Worm (Caenorhabditis elegans) whole organism, young adult: ENCODE data around the gene oac-54.

ENCODE experiments used
- B0261.1 ChIP-seq: sonication (generic microtip); optimal IDR thresholded peaks from 2 replicates; lab custom pipeline; 2016; ENCODE audit warnings: mild to moderate bottlenecking, missing genetic modification characterization, moderate library complexity, missing compliant biosample characterization
- F10E7.11 ChIP-seq: sonication (generic microtip); optimal IDR thresholded peaks from 2 replicates; lab custom pipeline; 2017; ENCODE audit warnings: mild to moderate bottlenecking, missing genetic modification characterization, moderate library complexity, missing compliant biosample characterization
- F22D6.2 ChIP-seq: sonication (generic microtip); optimal IDR thresholded peaks from 2 replicates; lab custom pipeline; 2016; ENCODE audit warnings: mild to moderate bottlenecking, missing genetic modification characterization, missing compliant biosample characterization
- F55B11.4 ChIP-seq: sonication (generic microtip); optimal IDR thresholded peaks from 2 replicates; lab custom pipeline; 2016; ENCODE audit warnings: missing compliant biosample characterization, missing genetic modification characterization, borderline replicate concordance; ENCODE audit not compliant: insufficient read depth
- F57A8.1 ChIP-seq: fragments of 200-800 bp; sonication (Bioruptor generic); optimal IDR thresholded peaks from 2 replicates; lab custom pipeline; 2018; ENCODE audit warnings: mild to moderate bottlenecking, missing genetic modification characterization, moderate library complexity, missing compliant biosample characterization
- K12H6.12 ChIP-seq: fragments of 200-800 bp; sonication (Bioruptor generic); optimal IDR thresholded peaks from 2 replicates; lab custom pipeline; 2018; ENCODE audit warnings: mild to moderate bottlenecking, missing genetic modification characterization, missing compliant biosample characterization
- T07F8.4 ChIP-seq: sonication (generic microtip); optimal IDR thresholded peaks from 2 replicates; lab custom pipeline; 2016; ENCODE audit warnings: mild to moderate bottlenecking, missing genetic modification characterization, moderate library complexity, missing compliant biosample characterization
- Y56A3A.18 ChIP-seq: fragments of 200-800 bp; sonication (Bioruptor generic); IDR thresholded peaks from 2 replicates; pipeline ENCODE4 v1.3.6; 2022; ENCODE audit warnings: missing genetic modification reagents, missing genetic modification characterization, missing compliant biosample characterization
- Y79H2A.3 ChIP-seq: fragments of 200-800 bp; sonication (Bioruptor generic); conservative IDR thresholded peaks from 2 replicates; pipeline ENCODE4 v1.3.6; 2022; ENCODE audit warnings: missing genetic modification reagents, missing genetic modification characterization, missing compliant biosample characterization
- akir-1 ChIP-seq: fragments of 200-800 bp; sonication (Bioruptor generic); optimal IDR thresholded peaks from 2 replicates; lab custom pipeline; 2018; ENCODE audit warnings: mild to moderate bottlenecking, missing genetic modification characterization, moderate library complexity, missing compliant biosample characterization
- atf-7 ChIP-seq: sonication (generic microtip); optimal IDR thresholded peaks from 2 replicates; lab custom pipeline; 2017; ENCODE audit warnings: mild to moderate bottlenecking, missing genetic modification characterization, missing compliant biosample characterization
- athp-1 ChIP-seq: sonication (generic microtip); optimal IDR thresholded peaks from 2 replicates; lab custom pipeline; 2017; ENCODE audit warnings: mild to moderate bottlenecking, missing genetic modification characterization, missing compliant biosample characterization
- ceh-100 ChIP-seq: fragments of 200-800 bp; sonication (Bioruptor generic); IDR thresholded peaks from 2 replicates; pipeline ENCODE4 v1.3.6; 2022; ENCODE audit warnings: missing genetic modification reagents, missing genetic modification characterization, missing compliant biosample characterization
- ceh-79 ChIP-seq: sonication (generic microtip); optimal IDR thresholded peaks from 2 replicates; lab custom pipeline; 2017; ENCODE audit warnings: mild to moderate bottlenecking, missing genetic modification characterization, missing compliant biosample characterization
- chd-7 ChIP-seq: sonication (generic microtip); optimal IDR thresholded peaks from 2 replicates; lab custom pipeline; 2016; ENCODE audit warnings: mild to moderate bottlenecking, missing genetic modification characterization, moderate library complexity, missing compliant biosample characterization
- dox-1 ChIP-seq: fragments of 200-800 bp; sonication (Bioruptor generic); IDR thresholded peaks from 2 replicates; pipeline ENCODE4 v1.3.6; 2022; ENCODE audit warnings: missing genetic modification reagents, missing genetic modification characterization, missing compliant biosample characterization
- dpl-1 ChIP-seq: fragments of 150-350 bp; optimal IDR thresholded peaks from 2 replicates; lab custom pipeline; 2014; ENCODE audit warnings: missing biosample characterization, missing genetic modification reagents, missing genetic modification characterization
- egl-18 ChIP-seq: fragments of 200-800 bp; sonication (Bioruptor generic); IDR thresholded peaks from 2 replicates; pipeline ENCODE4 v1.3.6; 2022; ENCODE audit warnings: missing genetic modification reagents, missing genetic modification characterization, missing compliant biosample characterization
- fkh-3 ChIP-seq: sonication (generic microtip); optimal IDR thresholded peaks from 2 replicates; lab custom pipeline; 2016; ENCODE audit warnings: mild to moderate bottlenecking, missing genetic modification characterization, missing compliant biosample characterization
- gei-17 ChIP-seq: fragments of 200-800 bp; sonication (Bioruptor generic); optimal IDR thresholded peaks from 2 replicates; lab custom pipeline; 2018; ENCODE audit warnings: mild to moderate bottlenecking, missing genetic modification characterization, missing compliant biosample characterization
- hlh-26 ChIP-seq: fragments of 200-800 bp; sonication (Bioruptor generic); conservative IDR thresholded peaks from 2 replicates; pipeline ENCODE4 v1.3.6; 2022; ENCODE audit warnings: missing genetic modification reagents, missing genetic modification characterization, missing compliant biosample characterization
- hsf-1 ChIP-seq: fragments of 200-800 bp; sonication (Bioruptor generic); IDR thresholded peaks from 2 replicates; pipeline ENCODE4 v1.3.6; 2022; ENCODE audit warnings: missing genetic modification reagents, missing genetic modification characterization, missing compliant biosample characterization
- let-607 ChIP-seq, 2 experiments: fragments of 200-800 bp in 1 of 2; sonication (Bioruptor generic) in 1 of 2; sonication (generic microtip) in 1 of 2; optimal IDR thresholded peaks; 2 replicates each; lab custom pipeline; 2016 to 2018; ENCODE audit warnings: mild to moderate bottlenecking in 2 of 2, missing compliant biosample characterization in 2 of 2, missing genetic modification characterization in 2 of 2, moderate library complexity in 2 of 2, missing genotype in 1 of 2
- lin-35 ChIP-seq, 3 experiments: fragments of 150-350 bp in 2 of 3; sonication (generic microtip) in 1 of 3; optimal IDR thresholded peaks; 2 replicates each; lab custom pipeline; 2014 to 2018; ENCODE audit warnings: missing biosample characterization in 3 of 3, missing genetic modification characterization in 3 of 3, missing genetic modification reagents in 3 of 3
- lir-1 ChIP-seq: fragments of 200-800 bp; sonication (Bioruptor generic); conservative IDR thresholded peaks from 2 replicates; pipeline ENCODE4 v1.3.6; 2022; ENCODE audit warnings: missing genetic modification reagents, missing genetic modification characterization, missing compliant biosample characterization
- lsy-27 ChIP-seq: sonication (generic microtip); optimal IDR thresholded peaks from 2 replicates; lab custom pipeline; 2017; ENCODE audit warnings: missing genetic modification characterization, mild to moderate bottlenecking, missing compliant biosample characterization, antibody characterized with exemption, missing genotype, borderline replicate concordance; ENCODE audit not compliant: insufficient read depth
- madf-3 ChIP-seq: fragments of 200-800 bp; sonication (Bioruptor generic); IDR thresholded peaks from 2 replicates; pipeline ENCODE4 v1.3.6; 2022; ENCODE audit warnings: missing genetic modification reagents, missing genetic modification characterization, missing compliant biosample characterization
- madf-8 ChIP-seq: fragments of 200-800 bp; sonication (Bioruptor generic); conservative IDR thresholded peaks from 2 replicates; pipeline ENCODE4 v1.3.6; 2022; ENCODE audit warnings: missing genetic modification reagents, missing genetic modification characterization, missing compliant biosample characterization
- mcd-1 ChIP-seq: fragments of 200-800 bp; sonication (Bioruptor generic); IDR thresholded peaks from 2 replicates; pipeline ENCODE4 v1.3.6; 2022; ENCODE audit warnings: missing genetic modification reagents, missing genetic modification characterization, missing compliant biosample characterization
- mel-28 ChIP-seq: sonication (generic microtip); optimal IDR thresholded peaks from 2 replicates; lab custom pipeline; 2016; ENCODE audit warnings: borderline replicate concordance, mild to moderate bottlenecking, missing genetic modification characterization, missing compliant biosample characterization
- nhr-179 ChIP-seq: sonication (generic microtip); optimal IDR thresholded peaks from 2 replicates; lab custom pipeline; 2016; ENCODE audit warnings: mild to moderate bottlenecking, missing genetic modification characterization, missing compliant biosample characterization
- pbrm-1 ChIP-seq: fragments of 200-800 bp; sonication (Bioruptor generic); IDR thresholded peaks from 2 replicates; pipeline ENCODE4 v1.3.6; 2022; ENCODE audit warnings: missing genetic modification reagents, missing genetic modification characterization, missing compliant biosample characterization
- repo-1 ChIP-seq: sonication (generic microtip); optimal IDR thresholded peaks from 2 replicates; lab custom pipeline; 2017; ENCODE audit warnings: mild to moderate bottlenecking, missing genetic modification characterization, missing compliant biosample characterization
- sdz-38 ChIP-seq: sonication (generic microtip); optimal IDR thresholded peaks from 2 replicates; lab custom pipeline; 2016; ENCODE audit warnings: missing genotype, missing genetic modification characterization, missing compliant biosample characterization
- sea-2 ChIP-seq: fragments of 200-800 bp; sonication (Bioruptor generic); IDR thresholded peaks from 2 replicates; pipeline ENCODE4 v1.3.6; 2022; ENCODE audit warnings: missing genetic modification characterization, missing compliant biosample characterization
- snpc-3.4 ChIP-seq: sonication (generic microtip); optimal IDR thresholded peaks from 2 replicates; lab custom pipeline; 2017; ENCODE audit warnings: missing genetic modification characterization, mild to moderate bottlenecking, missing compliant biosample characterization, antibody characterized with exemption, moderate library complexity, missing genotype, missing genetic modification reagents
- snpc-4 ChIP-seq, 5 experiments: fragments of 150-350 bp in 1 of 5; sonication (generic microtip) in 4 of 5; optimal IDR thresholded peaks; 2 replicates each; lab custom pipeline; 2014 to 2018; ENCODE audit warnings: missing genetic modification characterization in 5 of 5, missing biosample characterization in 3 of 5, antibody characterized with exemption in 2 of 5, mild to moderate bottlenecking in 2 of 5, missing compliant biosample characterization in 2 of 5, missing genotype in 2 of 5, moderate library complexity in 2 of 5, missing genetic modification reagents in 1 of 5
- ztf-18 ChIP-seq: sonication (generic microtip); optimal IDR thresholded peaks from 2 replicates; lab custom pipeline; 2016; ENCODE audit warnings: missing genotype, mild to moderate bottlenecking, missing genetic modification characterization, missing compliant biosample characterization

Gene oac-54

ce11 chrII:9143795-9144194 lies 14.1 kb upstream of the oac-54 start (continued):
- TF ChIP-seq lir-1 (GFP tag; lab: Robert Waterston, UW) (no peak), dox-1 (no peak), madf-8 (GFP tag; lab: Robert Waterston, UW) (no peak), ceh-79 (tag; lab: Kevin White, UChicago) (no peak), K12H6.12 (tag; lab: Kevin White, UChicago) (no peak)

ce11 chrII:9144366-9144765 lies 13.5 kb upstream of the oac-54 start:
- TF ChIP-seq sea-2 (GFP tag; lab: Robert Waterston, UW), result no peak
- TF ChIP-seq lin-35 (GFP tag; optimal IDR thresholded peaks at IDR 0.05; lab: Kevin White, UChicago), result no peak
- TF ChIP-seq, all 124 proteins: peak for 0

- TF ChIP-seq nhr-179 (no peak), lir-1 (GFP tag; lab: Robert Waterston, UW) (no peak), hsf-1 (no peak), Y56A3A.18 (GFP tag; lab: Robert Waterston, UW) (no peak), hlh-26 (no peak), F22D6.2 (tag; lab: Kevin White, UChicago) (no peak), F10E7.11 (tag; lab: Kevin White, UChicago) (no peak)
- TF ChIP-seq, all 124 proteins: peak for 0
Measured at ce11 chrII:9145961-9146360, 11.9 kb upstream of the oac-54 start, which contains the start of gene W07A12.4. Gene W07A12.4, plus strand, starts transcription at chrII:9146261.

- no peak for TF ChIP-seq let-607 (tag; optimal IDR thresholded peaks at IDR 0.05; lab: Kevin White, UChicago)
- no peak for TF ChIP-seq B0261.1 (tag; lab: Kevin White, UChicago)
- TF ChIP-seq snpc-4 (GFP tag; optimal IDR thresholded peaks at IDR 0.05; lab: Kevin White, UChicago), result no peak
- TF ChIP-seq snpc-4 (tag; optimal IDR thresholded peaks at IDR 0.05; lab: Kevin White, UChicago), result no peak
- TF ChIP-seq snpc-3.4, result no peak
- TF ChIP-seq lsy-27 (tag; lab: Kevin White, UChicago), result no peak
- no peak for TF ChIP-seq T07F8.4 (tag; lab: Kevin White, UChicago)
- no peak for TF ChIP-seq mel-28
Measured at ce11 chrII:9148079-9148478, 9.8 kb upstream of the oac-54 start.

- TF ChIP-seq akir-1 (GFP tag; lab: Kevin White, UChicago) (no peak), mcd-1 (GFP tag; lab: Robert Waterston, UW) (no peak), Y79H2A.3 (GFP tag; lab: Robert Waterston, UW) (no peak), K12H6.12 (tag; lab: Kevin White, UChicago) (no peak), let-607 (tag; optimal IDR thresholded peaks at IDR 0.05; lab: Kevin White, UChicago) (no peak), F22D6.2 (tag; lab: Kevin White, UChicago) (no peak), fkh-3 (no peak), madf-3 (no peak), F57A8.1 (no peak), ceh-100 (GFP tag; lab: Robert Waterston, UW) (no peak), chd-7 (tag; lab: Kevin White, UChicago) (no peak), B0261.1 (tag; lab: Kevin White, UChicago) (no peak)
Measured at ce11 chrII:9152231-9152630, 5.7 kb upstream of the oac-54 start, which contains the start of gene col-78. Gene col-78, plus strand, starts transcription at chrII:9152531.

ce11 chrII:9154339-9154738 lies 3.6 kb upstream of the oac-54 start:
- TF ChIP-seq F55B11.4 (no peak), gei-17 (GFP tag; lab: Kevin White, UChicago) (no peak), sdz-38 (tag; lab: Kevin White, UChicago) (no peak), ztf-18 (tag; lab: Kevin White, UChicago) (no peak), pbrm-1 (GFP tag; lab: Robert Waterston, UW) (no peak), mel-28 (no peak), repo-1 (tag; lab: Kevin White, UChicago) (no peak), athp-1 (no peak), atf-7 (tag; lab: Kevin White, UChicago) (no peak), dpl-1 (GFP tag; lab: Kevin White, UChicago) (no peak), hsf-1 (no peak), B0261.1 (tag; lab: Kevin White, UChicago) (no peak), egl-18 (no peak), dox-1 (no peak)
- TF ChIP-seq, all 124 proteins: peak for 0
